Worm (Caenorhabditis elegans) whole organism, midembryonic: ENCODE results near the gene mif-4.
"Not testable (repeated sequence)": the region's sequence is repeated elsewhere in the genome, so short reads cannot be mapped to it uniquely, and the experiment has no call there.

Experiments
- T22C8.4 ChIP-seq: fragments of 200-800 bp; sonication (Bioruptor generic); IDR thresholded peaks from 2 replicates; pipeline ENCODE4 v1.3.6; 2022; ENCODE audit warnings: missing genetic modification characterization, missing compliant biosample characterization
- flt-1 ChIP-seq: fragments of 200-800 bp; sonication (Bioruptor generic); IDR thresholded peaks from 2 replicates; pipeline ENCODE4 v1.3.6; 2022; ENCODE audit warnings: missing genetic modification characterization, missing compliant biosample characterization
- ztf-23 ChIP-seq: fragments of 200-800 bp; sonication (Bioruptor generic); IDR thresholded peaks from 2 replicates; pipeline ENCODE4 v1.3.6; 2022; ENCODE audit warnings: missing genetic modification reagents, missing genetic modification characterization, missing compliant biosample characterization

ce11 chrIV:6317357-6317756 lies 18.4 kb downstream of the mif-4 start, which contains the start of gene Y73B6BL.12:
- TF ChIP-seq ztf-23, T22C8.4, flt-1 (GFP tag; lab: Robert Waterston, UW): not testable (repeated sequence)
